Worm (Caenorhabditis elegans): ENCODE data around the gene ZC239.20.

The ZC239.20 gene

ce11 chrII:3248043-3248718 lies 41.9 kb upstream of the ZC239.20 start, which contains the start of the genes fbxc-50 and C17F4.2:
Gene fbxc-50, minus strand, starts transcription at chrII:3248123.
Gene C17F4.2, plus strand, starts transcription at chrII:3248668.
- TF ChIP-seq nhr-129 (tag; optimal IDR thresholded peaks at IDR 0.05) (no peak), nhr-77 (tag; optimal IDR thresholded peaks at IDR 0.05) (no peak), nhr-6 (tag; optimal IDR thresholded peaks at IDR 0.05) (no peak), mab-5 (tag; optimal IDR thresholded peaks at IDR 0.05) (no peak), nhr-25 (tag; optimal IDR thresholded peaks at IDR 0.05) (no peak)

- TF ChIP-seq alr-1 (tag; optimal IDR thresholded peaks at IDR 0.05) (no peak), nhr-237 (tag; optimal IDR thresholded peaks at IDR 0.05) (no peak), sma-9 (GFP tag; optimal IDR thresholded peaks at IDR 0.05) (no peak), sma-9 (tag; optimal IDR thresholded peaks at IDR 0.05) (no peak), R02D3.7 (tag; optimal IDR thresholded peaks at IDR 0.05) (no peak)
Measured at ce11 chrII:3247556-3247955, 41.2 kb upstream of the ZC239.20 start.

- TF ChIP-seq crh-2 (tag; optimal IDR thresholded peaks at IDR 0.05) (peak; percentile 87), F13H6.1 (tag; optimal IDR thresholded peaks at IDR 0.05) (peak; percentile 2), gmeb-1 (tag; optimal IDR thresholded peaks at IDR 0.05) (peak; percentile 29), sma-9 (GFP tag; optimal IDR thresholded peaks at IDR 0.05) (peak; percentile 52), sma-9 (tag; optimal IDR thresholded peaks at IDR 0.05) (no peak), fos-1 (tag; optimal IDR thresholded peaks at IDR 0.05) (peak; percentile 69), ztf-11 (tag; optimal IDR thresholded peaks at IDR 0.05) (no peak), R02D3.7 (tag; optimal IDR thresholded peaks at IDR 0.05) (no peak), sma-3 (GFP tag; optimal IDR thresholded peaks at IDR 0.05) (peak; percentile 9), mab-5 (tag; optimal IDR thresholded peaks at IDR 0.05) (no peak)
Measured at ce11 chrII:3245836-3246235, 39.5 kb upstream of the ZC239.20 start, which contains the start of gene C17F4.7. Gene C17F4.7, minus strand, starts transcription at chrII:3246015.

ce11 chrII:3244758-3245157 lies 38.4 kb upstream of the ZC239.20 start:
- TF ChIP-seq ceh-82 (tag; optimal IDR thresholded peaks at IDR 0.05) = no peak
- no peak for TF ChIP-seq nhr-23 (tag; optimal IDR thresholded peaks at IDR 0.05)
- no peak for TF ChIP-seq mab-5 (tag; optimal IDR thresholded peaks at IDR 0.05)
- TF ChIP-seq F13H6.1 (tag; optimal IDR thresholded peaks at IDR 0.05) = no peak
- no peak for TF ChIP-seq unc-55 (GFP tag; optimal IDR thresholded peaks at IDR 0.05)
- TF ChIP-seq snpc-4 (tag; optimal IDR thresholded peaks at IDR 0.05) = no peak
- TF ChIP-seq lin-13 (GFP tag; optimal IDR thresholded peaks at IDR 0.05) = peak; percentile 6
- TF ChIP-seq fos-1 (tag; optimal IDR thresholded peaks at IDR 0.05) = peak; percentile 50
- TF ChIP-seq sma-9 (GFP tag; optimal IDR thresholded peaks at IDR 0.05) = no peak
- no peak for TF ChIP-seq sma-9 (tag; optimal IDR thresholded peaks at IDR 0.05)
- TF ChIP-seq dmd-4 (tag; optimal IDR thresholded peaks at IDR 0.05) = no peak
- TF ChIP-seq unc-62 (GFP tag; optimal IDR thresholded peaks at IDR 0.05) = no peak
- no peak for TF ChIP-seq crh-2 (tag; optimal IDR thresholded peaks at IDR 0.05)
- no peak for TF ChIP-seq nhr-12 (tag; optimal IDR thresholded peaks at IDR 0.05)
- TF ChIP-seq egl-27 (tag; optimal IDR thresholded peaks at IDR 0.05) = no peak

ce11 chrII:3244070-3244469 lies 37.7 kb upstream of the ZC239.20 start, which contains the start of gene C17F4.12:
Gene C17F4.12, minus strand, starts transcription at chrII:3244170.
- TF ChIP-seq mab-5 (tag; optimal IDR thresholded peaks at IDR 0.05) = no peak
- TF ChIP-seq nhr-25 (tag; optimal IDR thresholded peaks at IDR 0.05) = no peak
- no peak for TF ChIP-seq elt-3 (tag; optimal IDR thresholded peaks at IDR 0.05)
- TF ChIP-seq nhr-21 (tag; optimal IDR thresholded peaks at IDR 0.05) = no peak
- TF ChIP-seq ztf-11 (tag; optimal IDR thresholded peaks at IDR 0.05) = no peak
- TF ChIP-seq alr-1 (tag; optimal IDR thresholded peaks at IDR 0.05) = no peak
- no peak for TF ChIP-seq unc-55 (GFP tag; optimal IDR thresholded peaks at IDR 0.05)
- no peak for TF ChIP-seq nhr-11 (tag; optimal IDR thresholded peaks at IDR 0.05)
- TF ChIP-seq R02D3.7 (tag; optimal IDR thresholded peaks at IDR 0.05) = no peak
- no peak for TF ChIP-seq unc-39 (tag; optimal IDR thresholded peaks at IDR 0.05)
- no peak for TF ChIP-seq sem-4 (tag; optimal IDR thresholded peaks at IDR 0.05)
- TF ChIP-seq nhr-237 (tag; optimal IDR thresholded peaks at IDR 0.05) = no peak
- TF ChIP-seq ZK546.5 (tag; optimal IDR thresholded peaks at IDR 0.05) = no peak
- no peak for TF ChIP-seq ama-1 (optimal IDR thresholded peaks at IDR 0.05)
- TF ChIP-seq nhr-23 (tag; optimal IDR thresholded peaks at IDR 0.05) = no peak
- no peak for TF ChIP-seq fos-1 (tag; optimal IDR thresholded peaks at IDR 0.05)
- TF ChIP-seq aly-2 (tag; optimal IDR thresholded peaks at IDR 0.05) = no peak
- TF ChIP-seq dmd-4 (tag; optimal IDR thresholded peaks at IDR 0.05) = no peak
- TF ChIP-seq nhr-10 (tag; optimal IDR thresholded peaks at IDR 0.05) = no peak
